Fruit fly (Drosophila melanogaster) whole organism, embryonic: ENCODE results near the gene comm.
A peak's percentile ranks its signal among the peaks of the same experiment; 100 is the strongest.

ENCODE experiments used
- Asciz ChIP-seq: fragments of 200-800 bp; sonication (Bioruptor generic); optimal IDR thresholded peaks from 2 replicates; lab custom pipeline; 2017; ENCODE audit warnings: missing biosample characterization, mild to moderate bottlenecking, missing genetic modification characterization, missing genetic modification reagents
- BtbVII ChIP-seq: fragments of 200-800 bp; sonication (Bioruptor generic); optimal IDR thresholded peaks from 3 replicates; lab custom pipeline; 2017; ENCODE audit warnings: missing biosample characterization, mild to moderate bottlenecking, missing genetic modification characterization
- CG11247 ChIP-seq: fragments of 200-800 bp; sonication (Bioruptor generic); IDR thresholded peaks from 2 replicates; pipeline ENCODE4 v1.3.6; 2022; ENCODE audit warnings: missing biosample characterization, missing genetic modification characterization
- CG11456 ChIP-seq: fragments of 200-800 bp; sonication (Bioruptor generic); IDR thresholded peaks from 3 replicates; pipeline ENCODE4 v1.3.6; 2022; ENCODE audit warnings: missing biosample characterization, missing genetic modification characterization
- CG17829 ChIP-seq: fragments of 200-800 bp; optimal IDR thresholded peaks from 2 replicates; lab custom pipeline; 2019; ENCODE audit warnings: missing biosample characterization, mild to moderate bottlenecking, missing genetic modification characterization, moderate library complexity
- CG2199 ChIP-seq: fragments of 200-800 bp; sonication (Bioruptor generic); IDR thresholded peaks from 3 replicates; pipeline ENCODE4 v1.3.6; 2022; ENCODE audit warnings: missing biosample characterization, missing genetic modification characterization
- CG2889 ChIP-seq: fragments of 200-800 bp; sonication (Bioruptor generic); IDR thresholded peaks from 3 replicates; pipeline ENCODE4 v1.3.6; 2022; ENCODE audit warnings: missing biosample characterization, missing genetic modification characterization
- CG3065 ChIP-seq: fragments of 200-800 bp; sonication (Bioruptor generic); optimal IDR thresholded peaks from 2 replicates; lab custom pipeline; 2016; ENCODE audit warnings: missing biosample characterization, missing genetic modification characterization
- CG6854 ChIP-seq: fragments of 200-800 bp; sonication (Bioruptor generic); optimal IDR thresholded peaks from 3 replicates; lab custom pipeline; 2017; ENCODE audit warnings: missing biosample characterization, mild to moderate bottlenecking, missing genetic modification characterization
- CkIIα-i1 ChIP-seq: fragments of 200-800 bp; sonication (Bioruptor generic); IDR thresholded peaks from 2 replicates; pipeline ENCODE4 v1.3.6; 2022; ENCODE audit warnings: missing biosample characterization, missing genetic modification characterization
- D19A ChIP-seq: fragments of 200-800 bp; optimal IDR thresholded peaks from 3 replicates; lab custom pipeline; 2019; ENCODE audit warnings: missing biosample characterization, mild to moderate bottlenecking, missing genetic modification characterization, moderate library complexity
- Dbx ChIP-seq: fragments of 200-800 bp; sonication (Bioruptor generic); IDR thresholded peaks from 3 replicates; pipeline ENCODE4 v1.3.6; 2022; ENCODE audit warnings: missing biosample characterization, missing genetic modification characterization
- Dfd ChIP-seq, 2 experiments: fragments of >200 bp; optimal IDR thresholded peaks; 2 replicates each; lab custom pipeline; 2017; ENCODE audit warnings: missing biosample characterization in 2 of 2, missing genetic modification characterization in 2 of 2
- Gsc ChIP-seq: fragments of 200-800 bp; sonication (Bioruptor generic); IDR thresholded peaks from 2 replicates; pipeline ENCODE4 v1.3.6; 2022; ENCODE audit warnings: missing biosample characterization, missing genetic modification characterization
- Hey ChIP-seq: fragments of 200-800 bp; sonication (Bioruptor generic); optimal IDR thresholded peaks from 3 replicates; lab custom pipeline; 2018; ENCODE audit warnings: missing biosample characterization, mild to moderate bottlenecking, missing genetic modification characterization
- HmgZ ChIP-seq: fragments of 200-800 bp; sonication (Bioruptor generic); optimal IDR thresholded peaks from 2 replicates; lab custom pipeline; 2018; ENCODE audit warnings: missing biosample characterization, mild to moderate bottlenecking, missing genetic modification characterization
- Hmr ChIP-seq: fragments of 200-800 bp; sonication (Bioruptor generic); optimal IDR thresholded peaks from 3 replicates; lab custom pipeline; 2017; ENCODE audit warnings: mild to moderate bottlenecking, missing biosample characterization, missing genetic modification reagents, missing genetic modification characterization
- Med ChIP-seq: fragments of 200-800 bp; sonication (Bioruptor generic); peaks from one replicate; lab custom pipeline; 2016; ENCODE audit warnings: missing biosample characterization, missing genetic modification characterization, mild to moderate bottlenecking, inconsistent platforms, moderate library complexity
- Pdp1 ChIP-seq, 2 experiments: fragments of 200-800 bp; sonication (Bioruptor generic); optimal IDR thresholded peaks; 3 replicates each; lab custom pipeline; 2016; ENCODE audit warnings: missing biosample characterization in 2 of 2, missing genetic modification characterization in 2 of 2, mild to moderate bottlenecking in 1 of 2, moderate library complexity in 1 of 2
- Poxn ChIP-seq: fragments of 200-800 bp; sonication (Bioruptor generic); IDR thresholded peaks from 2 replicates; pipeline ENCODE4 v1.3.6; 2022; ENCODE audit warnings: missing biosample characterization, missing genetic modification characterization
- ara ChIP-seq: fragments of 200-800 bp; sonication (Bioruptor generic); IDR thresholded peaks from 2 replicates; pipeline ENCODE4 v1.3.6; 2022; ENCODE audit warnings: missing biosample characterization, missing genetic modification characterization
- ash1 ChIP-seq: fragments of 200-800 bp; sonication (Bioruptor generic); optimal IDR thresholded peaks from 2 replicates; lab custom pipeline; 2018; ENCODE audit warnings: missing biosample characterization, mild to moderate bottlenecking, missing genetic modification characterization
- bigmax ChIP-seq: fragments of 200-800 bp; sonication (Bioruptor generic); optimal IDR thresholded peaks from 2 replicates; lab custom pipeline; 2018; ENCODE audit warnings: missing biosample characterization, mild to moderate bottlenecking, missing genetic modification characterization
- crol ChIP-seq: fragments of 200-800 bp; sonication (Bioruptor generic); IDR thresholded peaks from 2 replicates; pipeline ENCODE4 v1.3.6; 2022; ENCODE audit warnings: missing biosample characterization, missing genetic modification characterization
- cwo ChIP-seq: fragments of 200-800 bp; sonication (Bioruptor generic); optimal IDR thresholded peaks from 3 replicates; lab custom pipeline; 2017; ENCODE audit warnings: missing biosample characterization, missing genetic modification characterization, mild to moderate bottlenecking, moderate library complexity, missing genetic modification reagents
- danr ChIP-seq: fragments of 200-800 bp; sonication (Bioruptor generic); IDR thresholded peaks from 2 replicates; pipeline ENCODE4 v1.3.6; 2022; ENCODE audit warnings: missing biosample characterization, missing genetic modification characterization
- ems ChIP-seq: fragments of 200-800 bp; sonication (Bioruptor generic); optimal IDR thresholded peaks from 3 replicates; lab custom pipeline; 2016; ENCODE audit warnings: missing biosample characterization, missing genetic modification characterization
- eve ChIP-seq, 2 experiments: fragments of >200 bp; optimal IDR thresholded peaks; 2 replicates each; lab custom pipeline; 2017; ENCODE audit warnings: missing biosample characterization in 2 of 2, missing genetic modification characterization in 2 of 2
- grau ChIP-seq: fragments of 200-800 bp; optimal IDR thresholded peaks from 3 replicates; lab custom pipeline; 2019; ENCODE audit warnings: missing biosample characterization, mild to moderate bottlenecking, missing genetic modification characterization, moderate library complexity
- grn ChIP-seq: fragments of 200-800 bp; sonication (Bioruptor generic); optimal IDR thresholded peaks from 3 replicates; lab custom pipeline; 2017; ENCODE audit warnings: missing biosample characterization, missing genetic modification characterization
- inv ChIP-seq: fragments of 200-800 bp; sonication (Bioruptor generic); IDR thresholded peaks from 2 replicates; pipeline ENCODE4 v1.3.6; 2022; ENCODE audit warnings: missing biosample characterization, missing genetic modification characterization; ENCODE audit not compliant: partially characterized antibody
- kah ChIP-seq: fragments of 200-800 bp; sonication (Bioruptor generic); optimal IDR thresholded peaks from 2 replicates; lab custom pipeline; 2018; ENCODE audit warnings: missing biosample characterization, mild to moderate bottlenecking, missing genetic modification characterization
- kni ChIP-seq: fragments of 200-800 bp; sonication (Bioruptor generic); optimal IDR thresholded peaks from 3 replicates; lab custom pipeline; 2017; ENCODE audit warnings: mild to moderate bottlenecking, missing biosample characterization, missing genetic modification reagents, missing genetic modification characterization
- lmd ChIP-seq: fragments of 200-800 bp; sonication (Bioruptor generic); IDR thresholded peaks from 2 replicates; pipeline ENCODE4 v1.3.6; 2022; ENCODE audit warnings: missing biosample characterization, missing genetic modification characterization
- sd ChIP-seq: fragments of 200-800 bp; sonication (Bioruptor generic); optimal IDR thresholded peaks from 3 replicates; lab custom pipeline; 2018; ENCODE audit warnings: missing biosample characterization, mild to moderate bottlenecking, missing genetic modification characterization, moderate library complexity
- sens ChIP-seq: fragments of 200-800 bp; sonication (Bioruptor generic); peaks from one replicate; lab custom pipeline; 2016; ENCODE audit warnings: missing biosample characterization, missing genetic modification characterization
- slbo ChIP-seq: fragments of 200-800 bp; sonication (Bioruptor generic); IDR thresholded peaks from 2 replicates; pipeline ENCODE4 v1.3.6; 2022; ENCODE audit warnings: missing biosample characterization, missing genetic modification characterization
- sr ChIP-seq: fragments of 200-800 bp; sonication (Bioruptor generic); IDR thresholded peaks from 3 replicates; pipeline ENCODE4 v1.3.6; 2022; ENCODE audit warnings: missing biosample characterization, missing genetic modification characterization
- z ChIP-seq: fragments of 200-800 bp; sonication (Bioruptor generic); IDR thresholded peaks from 3 replicates; pipeline ENCODE4 v1.3.6; 2022; ENCODE audit warnings: missing biosample characterization, missing genetic modification characterization

The comm gene

DNA sequence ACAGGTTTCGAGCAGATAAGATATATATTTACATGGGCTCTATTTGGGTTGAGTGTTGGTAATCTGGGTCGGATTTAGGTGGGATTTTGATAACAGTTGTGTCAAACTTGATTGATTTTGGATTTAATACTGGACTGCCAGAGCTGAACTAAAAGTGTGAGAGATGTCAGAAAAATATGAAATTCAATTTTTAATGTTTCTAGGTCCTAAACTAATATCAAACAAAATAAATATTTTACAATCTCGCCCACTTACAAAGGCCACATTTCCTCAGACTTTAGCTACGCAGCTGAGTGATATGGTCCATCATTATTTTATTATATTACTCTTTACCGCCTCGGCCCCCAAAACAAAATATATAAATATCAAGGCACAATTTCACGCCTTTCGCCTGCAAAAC is 1.4 kb downstream of the comm start:
- TF ChIP-seq sr (GFP tag; lab: Robert Waterston, UW) (0 out of 3 replicates have a peak, but pooled peaks have one; percentile 4), sens (GFP tag; lab: Kevin White, UChicago) (peak; percentile 69), slbo (GFP tag; lab: Robert Waterston, UW) (no peak), eve (GFP tag; optimal IDR thresholded peaks at IDR 0.05; lab: Kevin White, UChicago) (peak in 1 of 2 experiments; percentile 52), kah (GFP tag; lab: Kevin White, UChicago) (peak; percentile 48)

DNA sequence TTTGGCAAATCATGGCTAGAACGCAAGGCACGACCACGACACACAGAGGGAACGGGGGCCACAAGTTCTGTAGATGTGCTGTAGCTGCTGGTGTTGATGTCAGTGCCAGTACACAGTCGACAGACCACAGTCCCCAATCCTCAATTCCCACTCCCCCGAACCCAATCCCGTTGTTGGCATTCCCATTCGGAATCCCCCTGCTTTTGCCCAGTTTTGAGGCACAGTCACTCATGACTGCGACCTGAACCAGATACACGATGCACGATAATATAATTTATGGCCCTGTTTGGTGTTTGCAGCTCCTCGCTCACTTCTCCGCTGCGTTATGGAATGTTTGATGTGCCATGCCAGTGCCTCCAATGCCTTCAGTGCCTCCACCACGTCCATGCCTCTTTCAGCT is 7.3 kb downstream of the comm start:
- TF ChIP-seq ems (GFP tag; lab: Kevin White, UChicago) (no peak), crol (GFP tag; lab: Robert Waterston, UW) (peak; percentile 58; the same call in 1 of the 2 replicates), ara (0 out of 2 replicates have a peak, but pooled peaks have one; percentile 17), BtbVII (no peak), grau (tag; lab: Kevin White, UChicago) (no peak), z (GFP tag; lab: Robert Waterston, UW) (0 out of 3 replicates have a peak, but pooled peaks have one; percentile 19), Dbx (GFP tag; lab: Robert Waterston, UW) (0 out of 3 replicates have a peak, but pooled peaks have one; percentile 17), CG17829 (tag; lab: Kevin White, UChicago) (no peak), Med (GFP tag; lab: Kevin White, UChicago) (peak; percentile 62), HmgZ (tag; lab: Kevin White, UChicago) (no peak), CkIIα-i1 (no peak), CG2199 (GFP tag; lab: Robert Waterston, UW) (0 out of 3 replicates have a peak, but pooled peaks have one; percentile 65), Dfd (GFP tag; optimal IDR thresholded peaks at IDR 0.05; lab: Kevin White, UChicago) (no peak), lmd (GFP tag; lab: Robert Waterston, UW) (no peak), Gsc (GFP tag; lab: Robert Waterston, UW) (no peak), kni (peak; percentile 23), CG11456 (GFP tag; lab: Robert Waterston, UW) (0 out of 3 replicates have a peak, but pooled peaks have one; percentile 40), sd (tag; lab: Kevin White, UChicago) (peak; percentile 37), Asciz (GFP tag; lab: Kevin White, UChicago) (no peak), CG6854 (GFP tag; lab: Kevin White, UChicago) (no peak), Pdp1 (GFP tag; optimal IDR thresholded peaks at IDR 0.05; lab: Kevin White, UChicago) (peak in 1 of 2 experiments; percentile 12), bigmax (no peak), Poxn (GFP tag; lab: Robert Waterston, UW) (no peak), grn (peak; percentile 6)

DNA sequence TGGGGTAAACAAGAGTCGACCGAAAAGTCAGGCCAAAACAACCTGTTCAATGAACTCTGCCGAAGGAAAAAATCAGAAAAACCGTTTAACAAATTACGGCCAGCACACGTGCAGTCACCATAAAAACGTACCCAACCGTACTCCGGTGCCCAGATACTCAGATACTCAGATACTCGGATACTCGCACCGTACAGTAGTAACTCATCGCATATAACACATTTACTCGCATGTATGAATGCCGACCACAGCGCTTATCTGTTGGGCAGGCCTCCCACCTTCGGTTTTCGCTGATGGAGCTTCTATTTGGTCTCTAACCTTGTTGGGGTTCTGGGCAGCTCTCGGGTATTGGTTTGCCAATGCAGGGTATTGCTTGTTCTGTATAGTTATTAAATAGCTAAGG is 8.0 kb downstream of the comm start:
- TF ChIP-seq D19A (tag; lab: Kevin White, UChicago) (peak; percentile 18), Med (GFP tag; lab: Kevin White, UChicago) (peak; percentile 39), CG2889 (GFP tag; lab: Robert Waterston, UW) (no peak), ash1 (GFP tag; lab: Kevin White, UChicago) (no peak), grau (tag; lab: Kevin White, UChicago) (peak; percentile 57), danr (GFP tag; lab: Robert Waterston, UW) (no peak), CG2199 (GFP tag; lab: Robert Waterston, UW) (peak; percentile 86; the same call in 2 of the 3 replicates), Hmr (GFP tag; lab: Kevin White, UChicago) (no peak), CG3065 (no peak), cwo (GFP tag; lab: Kevin White, UChicago) (peak; percentile 38), inv (GFP tag; lab: Robert Waterston, UW) (no peak), CG11247 (GFP tag; lab: Robert Waterston, UW) (no peak), Hey (tag; lab: Kevin White, UChicago) (peak; percentile 37)
- TF ChIP-seq, all 482 proteins: peak for 6
